Fruit fly (Drosophila melanogaster) whole organism, embryonic: Measurements from ENCODE around the gene CG5823.

ENCODE experiments used
- Atf3 ChIP-seq: fragments of 200-800 bp; sonication (Bioruptor generic); optimal IDR thresholded peaks from 3 replicates; lab custom pipeline; 2016; ENCODE audit warnings: missing biosample characterization, missing genetic modification characterization
- Bgb ChIP-seq: fragments of 200-800 bp; sonication (Bioruptor generic); IDR thresholded peaks from 2 replicates; pipeline ENCODE4 v1.3.6; 2022; ENCODE audit warnings: missing biosample characterization, missing genetic modification characterization; ENCODE audit not compliant: partially characterized antibody
- Bteb2 ChIP-seq: fragments of 200-800 bp; sonication (Bioruptor generic); optimal IDR thresholded peaks from 2 replicates; lab custom pipeline; 2016; ENCODE audit warnings: missing biosample characterization, missing genetic modification characterization
- CG1024 ChIP-seq: fragments of 200-800 bp; sonication (Bioruptor generic); IDR thresholded peaks from 2 replicates; pipeline ENCODE4 v1.3.6; 2022; ENCODE audit warnings: missing biosample characterization, missing genetic modification characterization
- CG10431 ChIP-seq: fragments of 200-800 bp; sonication (Bioruptor generic); optimal IDR thresholded peaks from 3 replicates; lab custom pipeline; 2018; ENCODE audit warnings: missing biosample characterization, mild to moderate bottlenecking, missing genetic modification characterization
- CG11696 ChIP-seq: fragments of 200-800 bp; sonication (Bioruptor generic); IDR thresholded peaks from 2 replicates; pipeline ENCODE4 v1.3.6; 2022; ENCODE audit warnings: missing biosample characterization, missing genetic modification characterization
- CG13775 ChIP-seq: fragments of 200-800 bp; sonication (Bioruptor generic); optimal IDR thresholded peaks from 3 replicates; lab custom pipeline; 2017; ENCODE audit warnings: missing biosample characterization, mild to moderate bottlenecking, missing genetic modification characterization
- CG18262 ChIP-seq: fragments of 200-800 bp; optimal IDR thresholded peaks from 3 replicates; lab custom pipeline; 2019; ENCODE audit warnings: missing biosample characterization, mild to moderate bottlenecking, missing genetic modification characterization, moderate library complexity
- CG3838 ChIP-seq: fragments of 200-800 bp; sonication (Bioruptor generic); optimal IDR thresholded peaks from 3 replicates; lab custom pipeline; 2016; ENCODE audit warnings: missing biosample characterization, missing genetic modification characterization
- CG3995 ChIP-seq: fragments of 200-800 bp; sonication (Bioruptor generic); optimal IDR thresholded peaks from 3 replicates; lab custom pipeline; 2016; ENCODE audit warnings: missing biosample characterization, missing genetic modification characterization
- CG6813 ChIP-seq: fragments of 200-800 bp; sonication (Bioruptor generic); optimal IDR thresholded peaks from 2 replicates; lab custom pipeline; 2017; ENCODE audit warnings: missing biosample characterization, missing genetic modification characterization, mild to moderate bottlenecking, moderate library complexity, missing genetic modification reagents
- CG8290 ChIP-seq, 3 experiments: fragments of 200-800 bp; sonication (Bioruptor generic); optimal IDR thresholded peaks; 2 replicates each; lab custom pipeline; 2016 to 2019; ENCODE audit warnings: missing biosample characterization in 3 of 3, missing genetic modification characterization in 3 of 3, mild to moderate bottlenecking in 2 of 3, moderate library complexity in 1 of 3
- Dp ChIP-seq: fragments of 200-800 bp; sonication (Bioruptor generic); optimal IDR thresholded peaks from 2 replicates; lab custom pipeline; 2018; ENCODE audit warnings: missing biosample characterization, mild to moderate bottlenecking, missing genetic modification characterization, moderate library complexity
- Drgx ChIP-seq: fragments of 200-800 bp; sonication (Bioruptor generic); IDR thresholded peaks from 2 replicates; pipeline ENCODE4 v1.3.6; 2022; ENCODE audit warnings: missing biosample characterization, missing genetic modification characterization
- HLH4C ChIP-seq: fragments of 200-800 bp; sonication (Bioruptor generic); IDR thresholded peaks from 3 replicates; pipeline ENCODE4 v1.3.6; 2022; ENCODE audit warnings: missing biosample characterization, missing genetic modification characterization; ENCODE audit not compliant: partially characterized antibody
- Hr39 ChIP-seq: fragments of >200 bp; optimal IDR thresholded peaks from 2 replicates; lab custom pipeline; 2017
- Mrtf ChIP-seq: fragments of 200-800 bp; sonication (Bioruptor generic); IDR thresholded peaks from 3 replicates; pipeline ENCODE4 v1.3.6; 2022; ENCODE audit warnings: missing biosample characterization, missing genetic modification characterization
- Myb ChIP-seq: fragments of 200-800 bp; sonication (Bioruptor generic); optimal IDR thresholded peaks from 2 replicates; lab custom pipeline; 2016; ENCODE audit warnings: missing biosample characterization, missing genetic modification characterization
- NfI ChIP-seq: fragments of 200-800 bp; sonication (Bioruptor generic); optimal IDR thresholded peaks from 3 replicates; lab custom pipeline; 2018; ENCODE audit warnings: missing biosample characterization, mild to moderate bottlenecking, missing genetic modification characterization, moderate library complexity
- Sin3A ChIP-seq: fragments of >200 bp; optimal IDR thresholded peaks from 2 replicates; lab custom pipeline; 2018
- Spps ChIP-seq: fragments of 200-800 bp; sonication (Bioruptor generic); optimal IDR thresholded peaks from 2 replicates; lab custom pipeline; 2018; ENCODE audit warnings: missing biosample characterization, mild to moderate bottlenecking, missing genetic modification characterization
- bcd ChIP-seq: fragments of 200-800 bp; sonication (Bioruptor generic); optimal IDR thresholded peaks from 2 replicates; lab custom pipeline; 2017; ENCODE audit warnings: missing biosample characterization, mild to moderate bottlenecking, missing genetic modification characterization
- bigmax ChIP-seq: fragments of 200-800 bp; sonication (Bioruptor generic); optimal IDR thresholded peaks from 2 replicates; lab custom pipeline; 2018; ENCODE audit warnings: missing biosample characterization, mild to moderate bottlenecking, missing genetic modification characterization
- chif ChIP-seq, 2 experiments: fragments of 200-800 bp; sonication (Bioruptor generic); optimal IDR thresholded peaks; 3 replicates each; lab custom pipeline; 2016; ENCODE audit warnings: missing biosample characterization in 2 of 2, missing genetic modification characterization in 2 of 2
- ci ChIP-seq: fragments of 200-800 bp; sonication (Bioruptor generic); IDR thresholded peaks from 3 replicates; pipeline ENCODE4 v1.3.6; 2022; ENCODE audit warnings: missing biosample characterization, missing genetic modification characterization
- corto ChIP-seq: fragments of 200-800 bp; sonication (Bioruptor generic); optimal IDR thresholded peaks from 2 replicates; lab custom pipeline; 2016; ENCODE audit warnings: missing biosample characterization, mild to moderate bottlenecking, missing genetic modification characterization, moderate library complexity
- dpn ChIP-seq, 2 experiments: fragments of 200-800 bp; sonication (Bioruptor generic); optimal IDR thresholded peaks; 3 replicates each; lab custom pipeline; 2016; ENCODE audit warnings: missing biosample characterization in 2 of 2, missing genetic modification characterization in 2 of 2
- esg ChIP-seq: fragments of 200-800 bp; sonication (Bioruptor generic); conservative IDR thresholded peaks from 2 replicates; pipeline ENCODE4 v1.3.6; 2022; ENCODE audit warnings: missing biosample characterization, missing genetic modification characterization
- gsb ChIP-seq: fragments of 200-800 bp; sonication (Bioruptor generic); IDR thresholded peaks from 2 replicates; pipeline ENCODE4 v1.3.6; 2022; ENCODE audit warnings: missing biosample characterization, missing genetic modification characterization
- gt ChIP-seq: fragments of 200-800 bp; sonication (Bioruptor generic); IDR thresholded peaks from 2 replicates; pipeline ENCODE4 v1.3.6; 2022; ENCODE audit warnings: missing biosample characterization, missing genetic modification characterization
- jigr1 ChIP-seq: fragments of 200-800 bp; sonication (Bioruptor generic); IDR thresholded peaks from 3 replicates; pipeline ENCODE4 v1.3.6; 2022; ENCODE audit warnings: missing biosample characterization, missing genetic modification characterization
- ken ChIP-seq: fragments of 200-800 bp; sonication (Bioruptor generic); IDR thresholded peaks from 3 replicates; pipeline ENCODE4 v1.3.6; 2022; ENCODE audit warnings: missing biosample characterization, missing genetic modification characterization
- lmd ChIP-seq: fragments of 200-800 bp; sonication (Bioruptor generic); IDR thresholded peaks from 2 replicates; pipeline ENCODE4 v1.3.6; 2022; ENCODE audit warnings: missing biosample characterization, missing genetic modification characterization
- lola ChIP-seq, 3 experiments: fragments of >200 bp in 2 of 3; fragments of 200-800 bp in 1 of 3; sonication (Bioruptor generic) in 1 of 3; optimal IDR thresholded peaks; 2 replicates each; lab custom pipeline; 2017 to 2019; ENCODE audit warnings: missing biosample characterization in 3 of 3, missing genetic modification characterization in 3 of 3, mild to moderate bottlenecking in 1 of 3, moderate library complexity in 1 of 3
- nau ChIP-seq: fragments of 200-800 bp; sonication (Bioruptor generic); optimal IDR thresholded peaks from 3 replicates; lab custom pipeline; 2017; ENCODE audit warnings: missing biosample characterization, mild to moderate bottlenecking, missing genetic modification characterization, missing genetic modification reagents
- p53 ChIP-seq: fragments of 200-800 bp; sonication (Bioruptor generic); optimal IDR thresholded peaks from 2 replicates; lab custom pipeline; 2016; ENCODE audit warnings: missing biosample characterization, missing genetic modification characterization
- sqz ChIP-seq: fragments of 200-800 bp; sonication (Bioruptor generic); optimal IDR thresholded peaks from 3 replicates; lab custom pipeline; 2018; ENCODE audit warnings: missing biosample characterization, mild to moderate bottlenecking, missing genetic modification characterization
- stwl ChIP-seq: fragments of 200-800 bp; sonication (Bioruptor generic); optimal IDR thresholded peaks from 3 replicates; lab custom pipeline; 2018; ENCODE audit warnings: missing biosample characterization, mild to moderate bottlenecking, missing genetic modification characterization, moderate library complexity
- tgo ChIP-seq: fragments of 200-800 bp; sonication (Bioruptor generic); IDR thresholded peaks from 3 replicates; pipeline ENCODE4 v1.3.6; 2022; ENCODE audit warnings: missing biosample characterization, missing genetic modification characterization
- vvl ChIP-seq: fragments of 200-800 bp; sonication (Bioruptor generic); IDR thresholded peaks from 2 replicates; pipeline ENCODE4 v1.3.6; 2022; ENCODE audit warnings: missing biosample characterization, missing genetic modification characterization
- wek ChIP-seq: fragments of 200-800 bp; sonication (Bioruptor generic); optimal IDR thresholded peaks from 3 replicates; lab custom pipeline; 2018; ENCODE audit warnings: missing biosample characterization, mild to moderate bottlenecking, missing genetic modification characterization, moderate library complexity

The CG5823 gene

DNA sequence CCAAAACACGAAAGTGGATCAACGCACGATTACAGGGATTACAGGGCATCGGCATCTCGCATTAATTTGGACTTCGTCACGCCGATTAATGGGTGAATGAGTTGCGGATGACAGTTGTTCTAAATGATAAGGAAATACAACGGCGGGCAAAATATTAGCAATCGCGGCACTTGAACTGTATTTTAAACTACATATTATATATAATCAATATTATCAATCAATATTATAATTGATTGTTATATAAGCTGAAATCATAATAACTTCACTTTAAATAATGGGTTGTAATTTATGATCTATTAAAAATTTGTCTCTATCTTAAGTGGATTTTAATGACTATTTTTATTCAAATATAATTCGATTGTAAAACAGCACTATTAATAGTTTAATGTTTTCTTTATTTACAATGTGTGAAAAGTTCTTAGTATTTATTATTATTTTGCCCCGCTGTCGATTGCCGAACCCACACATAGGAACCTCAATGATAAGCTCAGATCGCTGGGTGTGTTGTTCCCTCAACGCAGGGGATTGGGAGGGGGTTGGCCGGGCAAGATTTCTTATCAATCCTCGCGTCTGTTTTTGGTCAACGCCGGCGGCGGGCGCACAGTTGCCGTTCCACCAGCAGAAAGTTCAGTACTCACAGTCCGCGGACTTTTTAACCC, 848 bp upstream of the CG5823 start (continued):
- TF ChIP-seq CG8290 (GFP tag; optimal IDR thresholded peaks at IDR 0.05; lab: Kevin White, UChicago): no peak
- no peak for TF ChIP-seq CG8290 (tag; optimal IDR thresholded peaks at IDR 0.05; lab: Kevin White, UChicago)
- TF ChIP-seq Spps: no peak
- no peak for TF ChIP-seq NfI (GFP tag; lab: Kevin White, UChicago)
- peak in 1 of 2 experiments; percentile 31 for TF ChIP-seq dpn (GFP tag; optimal IDR thresholded peaks at IDR 0.05; lab: Kevin White, UChicago)
- TF ChIP-seq CG11696: peak; percentile 92
- no peak for TF ChIP-seq wek (GFP tag; lab: Kevin White, UChicago)
- TF ChIP-seq CG1024 (GFP tag; lab: Robert Waterston, UW): no peak
- no peak for TF ChIP-seq jigr1 (GFP tag; lab: Robert Waterston, UW)
- TF ChIP-seq corto (GFP tag; lab: Kevin White, UChicago): no peak
- TF ChIP-seq Atf3 (GFP tag; lab: Kevin White, UChicago): no peak
- TF ChIP-seq Drgx (GFP tag; lab: Robert Waterston, UW): peak; percentile 66
- no peak for TF ChIP-seq chif (GFP tag; optimal IDR thresholded peaks at IDR 0.05; lab: Kevin White, UChicago)
- TF ChIP-seq stwl (tag; lab: Kevin White, UChicago): no peak
- TF ChIP-seq CG10431: no peak
- no peak for TF ChIP-seq Mrtf
- TF ChIP-seq CG6813 (GFP tag; lab: Kevin White, UChicago): peak; percentile 8
- peak; percentile 80 for TF ChIP-seq CG18262 (tag; lab: Kevin White, UChicago)
- no peak for TF ChIP-seq esg
- TF ChIP-seq Bteb2 (GFP tag; lab: Kevin White, UChicago): no peak
- TF ChIP-seq gsb: no peak
- TF ChIP-seq p53 (GFP tag; lab: Kevin White, UChicago): no peak
- 0 out of 3 replicates have a peak, but pooled peaks have one; percentile 40 for TF ChIP-seq ken (GFP tag; lab: Robert Waterston, UW)
- no peak for TF ChIP-seq CG13775 (GFP tag; lab: Kevin White, UChicago)
- TF ChIP-seq tgo (GFP tag; lab: Robert Waterston, UW): no peak
- no peak for TF ChIP-seq sqz (GFP tag; lab: Kevin White, UChicago)
- no peak for TF ChIP-seq Sin3A (lab: Kevin White, UChicago)
- no peak for TF ChIP-seq nau (GFP tag; lab: Kevin White, UChicago)
- TF ChIP-seq Dp (GFP tag; lab: Kevin White, UChicago): no peak
- TF ChIP-seq Bgb: peak; percentile 51
- peak; percentile 28; the same call in 1 of the 2 replicates for TF ChIP-seq lmd
- peak; percentile 22 for TF ChIP-seq bcd
- no peak for TF ChIP-seq gt (GFP tag; lab: Robert Waterston, UW)
- TF ChIP-seq Hr39 (lab: Kevin White, UChicago): no peak
- peak in 1 of 3 experiments; percentile 28 for TF ChIP-seq lola (GFP tag; optimal IDR thresholded peaks at IDR 0.05; lab: Kevin White, UChicago)
- TF ChIP-seq Myb (GFP tag; lab: Kevin White, UChicago): no peak
- no peak for TF ChIP-seq CG3995 (GFP tag; lab: Kevin White, UChicago)
- no peak for TF ChIP-seq CG3838 (GFP tag; lab: Kevin White, UChicago)
- peak; percentile 34; the same call in 2 of the 3 replicates for TF ChIP-seq ci (GFP tag; lab: Robert Waterston, UW)
- TF ChIP-seq vvl: peak; percentile 57; the same call in 1 of the 2 replicates
- TF ChIP-seq bigmax (GFP tag; lab: Kevin White, UChicago): no peak
- no peak for TF ChIP-seq HLH4C
- TF ChIP-seq, all 482 proteins: peak for 129
